Fruit fly (Drosophila melanogaster): ENCODE results near the gene CG7194.

Gene CG7194

DNA sequence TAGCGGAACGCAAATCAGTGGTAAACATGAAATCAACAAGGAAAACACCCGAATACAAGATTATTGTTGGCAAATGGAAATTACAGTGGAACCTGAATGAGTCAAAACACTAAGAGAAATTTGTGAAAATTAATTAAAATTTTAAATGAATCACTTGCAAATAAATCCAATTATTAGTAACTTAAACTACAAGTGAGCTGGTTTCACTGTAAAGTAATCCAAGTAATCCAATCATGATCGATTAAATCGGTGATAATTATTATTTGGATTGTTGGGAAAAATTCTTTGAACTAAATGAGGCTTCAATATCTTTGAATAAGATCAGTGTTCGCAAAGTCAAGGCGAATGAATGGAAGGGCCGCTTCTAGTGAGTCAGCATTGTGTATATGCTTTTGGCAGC, 15.5 kb downstream of the CG7194 start:
- TF ChIP-seq CG2678 (tag; optimal IDR thresholded peaks at IDR 0.05) (peak; percentile 48), CG12659 (GFP tag; optimal IDR thresholded peaks at IDR 0.05) (peak; percentile 20), Max (GFP tag; optimal IDR thresholded peaks at IDR 0.05) (no peak), CG31441 (GFP tag; IDR thresholded peaks at IDR 0.05) (0 out of 2 replicates have a peak, but pooled peaks have one; percentile 14), CG2712 (tag; optimal IDR thresholded peaks at IDR 0.05) (peak; percentile 10), Blimp-1 (GFP tag; optimal IDR thresholded peaks at IDR 0.05) (no peak), phol (tag; optimal IDR thresholded peaks at IDR 0.05) (peak; percentile 2), Xbp1 (GFP tag; optimal IDR thresholded peaks at IDR 0.05) (peak; percentile 2), CG17361 (GFP tag; IDR thresholded peaks at IDR 0.05) (0 out of 3 replicates have a peak, but pooled peaks have one; percentile 17), Ravus (GFP tag; IDR thresholded peaks at IDR 0.05) (no peak), her (GFP tag; optimal IDR thresholded peaks at IDR 0.05) (no peak), grau (tag; optimal IDR thresholded peaks at IDR 0.05) (peak; percentile 74), sens (GFP tag) (peak; percentile 62), exex (tag; optimal IDR thresholded peaks at IDR 0.05) (peak; percentile 42), disco-r (GFP tag; optimal IDR thresholded peaks at IDR 0.05) (no peak), mam (GFP tag; optimal IDR thresholded peaks at IDR 0.05) (peak; percentile 24), org-1 (GFP tag; optimal IDR thresholded peaks at IDR 0.05) (no peak), CG13424 (tag; optimal IDR thresholded peaks at IDR 0.05) (peak; percentile 36), bsh (GFP tag; optimal IDR thresholded peaks at IDR 0.05) (peak in 1 of 2 experiments; percentile 18), Meics (GFP tag; optimal IDR thresholded peaks at IDR 0.05) (peak; percentile 20), lab (GFP tag; optimal IDR thresholded peaks at IDR 0.05) (peak; percentile 55), HmgZ (tag; optimal IDR thresholded peaks at IDR 0.05) (no peak), CG6683 (GFP tag; optimal IDR thresholded peaks at IDR 0.05) (no peak), CG10366 (GFP tag; IDR thresholded peaks at IDR 0.05) (peak; percentile 27; the same call in 1 of the 2 replicates), CG30403 (GFP tag; optimal IDR thresholded peaks at IDR 0.05) (peak; percentile 29), wek (GFP tag; optimal IDR thresholded peaks at IDR 0.05) (no peak), ase (GFP tag; IDR thresholded peaks at IDR 0.05) (0 out of 3 replicates have a peak, but pooled peaks have one; percentile 19), CG7839 (tag; optimal IDR thresholded peaks at IDR 0.05) (peak; percentile 37), dmrt99B (tag; optimal IDR thresholded peaks at IDR 0.05) (peak; percentile 17), dpn (GFP tag; optimal IDR thresholded peaks at IDR 0.05) (peak in 1 of 2 experiments; percentile 11), CoRest (tag; optimal IDR thresholded peaks at IDR 0.05) (peak; percentile 30), ara (GFP tag; IDR thresholded peaks at IDR 0.05) (no peak), CG6175 (GFP tag; IDR thresholded peaks at IDR 0.05) (no peak), CG9932 (GFP tag; IDR thresholded peaks at IDR 0.05) (peak; percentile 34; the same call in 1 of the 2 replicates), Oli (tag; optimal IDR thresholded peaks at IDR 0.05) (peak; percentile 41), CG16779 (GFP tag; IDR thresholded peaks at IDR 0.05) (no peak), CG18476 (GFP tag; optimal IDR thresholded peaks at IDR 0.05) (no peak), CG11504 (tag; optimal IDR thresholded peaks at IDR 0.05) (peak; percentile 36), eve (GFP tag; optimal IDR thresholded peaks at IDR 0.05) (peak in 1 of 2 experiments; percentile 26), ind (GFP tag; optimal IDR thresholded peaks at IDR 0.05) (no peak), CG15269 (tag; optimal IDR thresholded peaks at IDR 0.05) (peak; percentile 65), row (GFP tag; IDR thresholded peaks at IDR 0.05) (peak; percentile 51), Adf1 (GFP tag; IDR thresholded peaks at IDR 0.05) (no peak), CG13296 (GFP tag; optimal IDR thresholded peaks at IDR 0.05) (peak; percentile 25), bab2 (GFP tag; optimal IDR thresholded peaks at IDR 0.05) (no peak), chinmo (GFP tag; IDR thresholded peaks at IDR 0.05; ENCODE audit: partially characterized antibody) (no peak), sug (tag; optimal IDR thresholded peaks at IDR 0.05) (peak; percentile 33), sd (tag; optimal IDR thresholded peaks at IDR 0.05) (peak; percentile 51), CG2120 (GFP tag; optimal IDR thresholded peaks at IDR 0.05) (peak; percentile 46), CG12155 (GFP tag; optimal IDR thresholded peaks at IDR 0.05) (peak; percentile 13)

Data from whole organism, embryonic.